Fruit fly (Drosophila melanogaster) whole organism, embryonic: Measurements from ENCODE around the gene CG8952.

Experiments used
- Abd-B ChIP-seq: fragments of 200-800 bp; sonication (Bioruptor generic); optimal IDR thresholded peaks from 2 replicates; lab custom pipeline; 2018; ENCODE audit warnings: missing biosample characterization, mild to moderate bottlenecking, missing genetic modification characterization, moderate library complexity
- BEAF-32 ChIP-seq: fragments of 200-800 bp; sonication (Bioruptor generic); optimal IDR thresholded peaks from 3 replicates; lab custom pipeline; 2017; ENCODE audit warnings: missing biosample characterization, missing genetic modification characterization, mild to moderate bottlenecking, moderate library complexity, missing genetic modification reagents
- BtbVII ChIP-seq: fragments of 200-800 bp; sonication (Bioruptor generic); optimal IDR thresholded peaks from 3 replicates; lab custom pipeline; 2017; ENCODE audit warnings: missing biosample characterization, mild to moderate bottlenecking, missing genetic modification characterization
- CG10366 ChIP-seq: fragments of 200-800 bp; sonication (Bioruptor generic); IDR thresholded peaks from 2 replicates; pipeline ENCODE4 v1.3.6; 2022; ENCODE audit warnings: missing biosample characterization, missing genetic modification characterization
- CG11504 ChIP-seq: fragments of 200-800 bp; sonication (Bioruptor generic); optimal IDR thresholded peaks from 3 replicates; lab custom pipeline; 2019; ENCODE audit warnings: missing biosample characterization, mild to moderate bottlenecking, missing genetic modification characterization, moderate library complexity
- CG12104 ChIP-seq: fragments of 200-800 bp; sonication (Bioruptor generic); optimal IDR thresholded peaks from 3 replicates; lab custom pipeline; 2016; ENCODE audit warnings: missing biosample characterization, missing genetic modification characterization
- CG12659 ChIP-seq: fragments of 200-800 bp; sonication (Bioruptor generic); optimal IDR thresholded peaks from 3 replicates; lab custom pipeline; 2017; ENCODE audit warnings: mild to moderate bottlenecking, missing biosample characterization, missing genetic modification reagents, missing genetic modification characterization
- CG13894 ChIP-seq: fragments of 200-800 bp; sonication (Bioruptor generic); optimal IDR thresholded peaks from 3 replicates; lab custom pipeline; 2018; ENCODE audit warnings: missing biosample characterization, mild to moderate bottlenecking, missing genetic modification characterization, moderate library complexity
- CG14860 ChIP-seq: fragments of 200-800 bp; sonication (Bioruptor generic); IDR thresholded peaks from 3 replicates; pipeline ENCODE4 v1.3.6; 2022; ENCODE audit warnings: missing biosample characterization, missing genetic modification characterization; ENCODE audit not compliant: partially characterized antibody
- CG15269 ChIP-seq: fragments of 200-800 bp; sonication (Bioruptor generic); optimal IDR thresholded peaks from 2 replicates; lab custom pipeline; 2018; ENCODE audit warnings: missing biosample characterization, mild to moderate bottlenecking, missing genetic modification characterization, moderate library complexity
- CG2678 ChIP-seq: fragments of 200-800 bp; sonication (Bioruptor generic); optimal IDR thresholded peaks from 3 replicates; lab custom pipeline; 2019; ENCODE audit warnings: missing biosample characterization, mild to moderate bottlenecking, missing genetic modification characterization, moderate library complexity
- CG3281 ChIP-seq: fragments of 200-800 bp; sonication (Bioruptor generic); optimal IDR thresholded peaks from 3 replicates; lab custom pipeline; 2017; ENCODE audit warnings: missing biosample characterization, mild to moderate bottlenecking, missing genetic modification characterization
- CG43689 ChIP-seq: fragments of 200-800 bp; sonication (Bioruptor generic); IDR thresholded peaks from 2 replicates; pipeline ENCODE4 v1.3.6; 2022; ENCODE audit warnings: missing biosample characterization, missing genetic modification characterization
- CG4617 ChIP-seq: fragments of 200-800 bp; sonication (Bioruptor generic); optimal IDR thresholded peaks from 3 replicates; lab custom pipeline; 2016; ENCODE audit warnings: missing biosample characterization, missing genetic modification characterization, borderline replicate concordance
- CG6765 ChIP-seq: fragments of 200-800 bp; sonication (Bioruptor generic); optimal IDR thresholded peaks from 3 replicates; lab custom pipeline; 2017; ENCODE audit warnings: missing biosample characterization, mild to moderate bottlenecking, missing genetic modification characterization
- CG6791 ChIP-seq: fragments of 200-800 bp; sonication (Bioruptor generic); IDR thresholded peaks from 3 replicates; pipeline ENCODE4 v1.3.6; 2022; ENCODE audit warnings: missing biosample characterization, missing genetic modification characterization; ENCODE audit not compliant: partially characterized antibody
- Drgx ChIP-seq: fragments of 200-800 bp; sonication (Bioruptor generic); IDR thresholded peaks from 2 replicates; pipeline ENCODE4 v1.3.6; 2022; ENCODE audit warnings: missing biosample characterization, missing genetic modification characterization
- Kr ChIP-seq: fragments of 200-800 bp; sonication (Bioruptor generic); optimal IDR thresholded peaks from 2 replicates; lab custom pipeline; 2017; ENCODE audit warnings: missing biosample characterization, mild to moderate bottlenecking, missing genetic modification characterization
- Mrtf ChIP-seq: fragments of 200-800 bp; sonication (Bioruptor generic); IDR thresholded peaks from 3 replicates; pipeline ENCODE4 v1.3.6; 2022; ENCODE audit warnings: missing biosample characterization, missing genetic modification characterization
- Nf-YC ChIP-seq: fragments of 200-800 bp; optimal IDR thresholded peaks from 3 replicates; lab custom pipeline; 2019; ENCODE audit warnings: missing biosample characterization, mild to moderate bottlenecking, missing genetic modification characterization, moderate library complexity
- Scr ChIP-seq: fragments of 200-800 bp; sonication (Bioruptor generic); IDR thresholded peaks from 2 replicates; pipeline ENCODE4 v1.3.6; 2022; ENCODE audit warnings: missing biosample characterization, missing genetic modification characterization; ENCODE audit not compliant: partially characterized antibody
- Vsx1 ChIP-seq: fragments of 200-800 bp; sonication (Bioruptor generic); optimal IDR thresholded peaks from 2 replicates; lab custom pipeline; 2017; ENCODE audit warnings: missing biosample characterization, mild to moderate bottlenecking, missing genetic modification characterization, missing genetic modification reagents
- ab ChIP-seq: fragments of 200-800 bp; sonication (Bioruptor generic); optimal IDR thresholded peaks from 2 replicates; lab custom pipeline; 2016; ENCODE audit warnings: missing biosample characterization, missing genetic modification characterization
- bab2 ChIP-seq: fragments of 200-800 bp; sonication (Bioruptor generic); optimal IDR thresholded peaks from 2 replicates; lab custom pipeline; 2016; ENCODE audit warnings: missing biosample characterization, missing genetic modification characterization
- caup ChIP-seq: fragments of 200-800 bp; sonication (Bioruptor generic); optimal IDR thresholded peaks from 3 replicates; lab custom pipeline; 2017; ENCODE audit warnings: missing biosample characterization, mild to moderate bottlenecking, missing genetic modification characterization, moderate library complexity; ENCODE audit not compliant: severe bottlenecking
- da ChIP-seq: fragments of 200-800 bp; sonication (Bioruptor generic); optimal IDR thresholded peaks from 2 replicates; lab custom pipeline; 2016; ENCODE audit warnings: missing biosample characterization, missing genetic modification characterization
- dan ChIP-seq: fragments of 200-800 bp; sonication (Bioruptor generic); IDR thresholded peaks from 2 replicates; pipeline ENCODE4 v1.3.6; 2022; ENCODE audit warnings: missing biosample characterization, missing genetic modification characterization
- disco-r ChIP-seq: fragments of 200-800 bp; sonication (Bioruptor generic); optimal IDR thresholded peaks from 2 replicates; lab custom pipeline; 2016; ENCODE audit warnings: missing biosample characterization, missing genetic modification characterization
- dpn ChIP-seq, 2 experiments: fragments of 200-800 bp; sonication (Bioruptor generic); optimal IDR thresholded peaks; 3 replicates each; lab custom pipeline; 2016; ENCODE audit warnings: missing biosample characterization in 2 of 2, missing genetic modification characterization in 2 of 2
- esg ChIP-seq: fragments of 200-800 bp; sonication (Bioruptor generic); conservative IDR thresholded peaks from 2 replicates; pipeline ENCODE4 v1.3.6; 2022; ENCODE audit warnings: missing biosample characterization, missing genetic modification characterization
- kni ChIP-seq: fragments of 200-800 bp; sonication (Bioruptor generic); optimal IDR thresholded peaks from 3 replicates; lab custom pipeline; 2017; ENCODE audit warnings: mild to moderate bottlenecking, missing biosample characterization, missing genetic modification reagents, missing genetic modification characterization
- nom ChIP-seq: fragments of 200-800 bp; sonication (Bioruptor generic); optimal IDR thresholded peaks from 2 replicates; lab custom pipeline; 2017; ENCODE audit warnings: missing biosample characterization, missing genetic modification characterization, mild to moderate bottlenecking, moderate library complexity, missing genetic modification reagents
- pb ChIP-seq: fragments of 200-800 bp; sonication (Bioruptor generic); optimal IDR thresholded peaks from 3 replicates; lab custom pipeline; 2016; ENCODE audit warnings: missing biosample characterization, missing genetic modification characterization
- pfk ChIP-seq: fragments of 200-800 bp; sonication (Bioruptor generic); optimal IDR thresholded peaks from 2 replicates; lab custom pipeline; 2018; ENCODE audit warnings: missing biosample characterization, mild to moderate bottlenecking, missing genetic modification characterization, moderate library complexity
- row ChIP-seq: fragments of 200-800 bp; sonication (Bioruptor generic); IDR thresholded peaks from 3 replicates; pipeline ENCODE4 v1.3.6; 2022; ENCODE audit warnings: missing biosample characterization, missing genetic modification characterization
- sd ChIP-seq: fragments of 200-800 bp; sonication (Bioruptor generic); optimal IDR thresholded peaks from 3 replicates; lab custom pipeline; 2018; ENCODE audit warnings: missing biosample characterization, mild to moderate bottlenecking, missing genetic modification characterization, moderate library complexity
- tgo ChIP-seq: fragments of 200-800 bp; sonication (Bioruptor generic); IDR thresholded peaks from 3 replicates; pipeline ENCODE4 v1.3.6; 2022; ENCODE audit warnings: missing biosample characterization, missing genetic modification characterization
- trem ChIP-seq: fragments of 200-800 bp; optimal IDR thresholded peaks from 3 replicates; lab custom pipeline; 2019; ENCODE audit warnings: missing biosample characterization, mild to moderate bottlenecking, missing genetic modification characterization, moderate library complexity

CG8952 gene

dm6 chrX:15805523-15805922, 39.3 kb upstream of the CG8952 start (continued):
- TF ChIP-seq CG13894 (tag; lab: Kevin White, UChicago) = no peak
- TF ChIP-seq trem (tag; lab: Kevin White, UChicago) = no peak
- TF ChIP-seq caup (GFP tag; lab: Kevin White, UChicago) = peak; percentile 34
- peak; percentile 17 for TF ChIP-seq sd (tag; lab: Kevin White, UChicago)
- TF ChIP-seq ab (GFP tag; lab: Kevin White, UChicago) = no peak
- peak; percentile 10 for TF ChIP-seq bab2 (GFP tag; lab: Kevin White, UChicago)
- no peak for TF ChIP-seq CG14860 (GFP tag; lab: Robert Waterston, UW)
- no peak for TF ChIP-seq CG10366 (GFP tag; lab: Robert Waterston, UW)
- no peak for TF ChIP-seq CG4617 (GFP tag; lab: Kevin White, UChicago)
- TF ChIP-seq tgo (GFP tag; lab: Robert Waterston, UW) = no peak
- no peak for TF ChIP-seq kni (GFP tag; lab: Kevin White, UChicago)
- TF ChIP-seq pfk (GFP tag; lab: Kevin White, UChicago) = no peak
- no peak for TF ChIP-seq Nf-YC (tag; lab: Kevin White, UChicago)
- TF ChIP-seq BtbVII (GFP tag; lab: Kevin White, UChicago) = peak; percentile 17
- no peak for TF ChIP-seq CG6791 (GFP tag; lab: Robert Waterston, UW)
- no peak for TF ChIP-seq Scr
- no peak for TF ChIP-seq CG43689 (GFP tag; lab: Robert Waterston, UW)
- TF ChIP-seq BEAF-32 (GFP tag; lab: Kevin White, UChicago) = no peak
- no peak for TF ChIP-seq pb (GFP tag; lab: Kevin White, UChicago)
- no peak for TF ChIP-seq dan (GFP tag; lab: Robert Waterston, UW)
- peak in 1 of 2 experiments; percentile 6 for TF ChIP-seq dpn (GFP tag; optimal IDR thresholded peaks at IDR 0.05; lab: Kevin White, UChicago)
- TF ChIP-seq esg = no peak
- no peak for TF ChIP-seq CG12104 (GFP tag; lab: Kevin White, UChicago)
- TF ChIP-seq Abd-B (GFP tag; lab: Kevin White, UChicago) = no peak
- no peak for TF ChIP-seq CG15269
- TF ChIP-seq CG12659 (GFP tag; lab: Kevin White, UChicago) = peak; percentile 5
- no peak for TF ChIP-seq Kr (GFP tag; lab: Kevin White, UChicago)

- TF ChIP-seq CG2678 (tag; lab: Kevin White, UChicago) (peak; percentile 10), Drgx (0 out of 2 replicates have a peak, but pooled peaks have one; percentile 20), CG3281 (GFP tag; lab: Kevin White, UChicago) (no peak), row (GFP tag; lab: Robert Waterston, UW) (0 out of 3 replicates have a peak, but pooled peaks have one; percentile 8), nom (no peak), CG6765 (GFP tag; lab: Kevin White, UChicago) (peak; percentile 9), Vsx1 (no peak), da (GFP tag; lab: Kevin White, UChicago) (no peak), CG11504 (tag; lab: Kevin White, UChicago) (peak; percentile 8), Mrtf (GFP tag; lab: Robert Waterston, UW) (no peak), disco-r (GFP tag; lab: Kevin White, UChicago) (no peak)
- TF ChIP-seq, all 482 proteins: peak for 5
Measured at dm6 chrX:15804790-15805189, 38.5 kb upstream of the CG8952 start.
